Fruit fly (Drosophila melanogaster): ENCODE data around the gene CG9500.

The CG9500 gene

DNA sequence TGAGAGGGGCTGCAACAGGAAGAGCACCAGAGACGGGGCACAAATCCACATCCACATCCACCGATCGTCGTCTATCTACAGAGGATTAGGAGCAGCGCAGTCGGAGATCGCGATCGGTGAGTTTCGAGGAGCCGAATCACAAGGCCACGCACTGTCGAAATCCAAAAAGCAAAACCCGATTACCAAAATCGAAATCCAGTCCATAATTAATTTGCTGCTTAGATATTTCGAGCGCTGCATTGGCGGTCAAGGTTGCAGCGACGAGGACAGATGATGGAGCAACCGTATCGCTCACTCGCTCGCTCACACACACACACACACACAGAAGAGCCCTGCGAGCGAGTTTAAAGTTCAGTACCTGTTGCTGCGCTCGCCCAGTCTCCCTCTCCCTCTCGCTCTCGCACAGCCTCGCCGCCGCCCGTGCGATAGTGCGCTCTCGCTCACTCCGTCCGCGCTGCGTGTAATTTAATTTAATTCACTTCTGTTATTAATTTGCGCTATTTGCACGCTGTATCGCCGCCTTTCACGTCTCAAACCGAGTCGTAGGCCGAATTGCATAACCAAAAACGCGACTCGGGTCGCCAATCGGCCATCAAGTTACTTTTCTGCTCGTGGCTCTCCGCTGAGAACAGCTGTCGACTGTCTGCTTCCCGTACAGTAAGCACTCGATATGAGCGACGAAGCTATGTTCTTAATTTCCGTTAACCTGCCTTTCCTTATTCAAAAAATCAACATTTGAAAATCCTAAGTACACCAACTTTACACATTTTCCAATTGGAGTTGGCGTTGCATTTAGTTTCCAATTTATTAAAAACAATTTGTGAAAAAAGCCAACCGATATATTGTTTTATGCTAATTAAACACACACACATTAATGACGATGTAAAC is 18.9 kb downstream of the CG9500 start (continued):
- no peak for TF ChIP-seq CG4404 (GFP tag; IDR thresholded peaks at IDR 0.05)
- TF ChIP-seq tna (GFP tag; IDR thresholded peaks at IDR 0.05; ENCODE audit: partially characterized antibody): no peak
- TF ChIP-seq amos (GFP tag; IDR thresholded peaks at IDR 0.05; ENCODE audit: partially characterized antibody): 0 out of 2 replicates have a peak, but pooled peaks have one; percentile 13
- 0 out of 3 replicates have a peak, but pooled peaks have one; percentile 8 for TF ChIP-seq CG6791 (GFP tag; IDR thresholded peaks at IDR 0.05; ENCODE audit: partially characterized antibody)
- no peak for TF ChIP-seq Hr39 (optimal IDR thresholded peaks at IDR 0.05)
- peak; percentile 90 for TF ChIP-seq cg (GFP tag; optimal IDR thresholded peaks at IDR 0.05)
- TF ChIP-seq D (optimal IDR thresholded peaks at IDR 0.05): peak; percentile 36
- no peak for TF ChIP-seq D (GFP tag; optimal IDR thresholded peaks at IDR 0.05)
- no peak for TF ChIP-seq zf30C (GFP tag; optimal IDR thresholded peaks at IDR 0.05)
- 0 out of 2 replicates have a peak, but pooled peaks have one; percentile 41 for TF ChIP-seq dati (GFP tag; IDR thresholded peaks at IDR 0.05)
- no peak for TF ChIP-seq h (optimal IDR thresholded peaks at IDR 0.05)
- peak; percentile 15 for TF ChIP-seq CG3995 (GFP tag; optimal IDR thresholded peaks at IDR 0.05)
- peak; percentile 51 for TF ChIP-seq CG2678 (tag; optimal IDR thresholded peaks at IDR 0.05)
- TF ChIP-seq br (optimal IDR thresholded peaks at IDR 0.05): no peak
- TF ChIP-seq CG32767 (GFP tag; IDR thresholded peaks at IDR 0.05): peak; percentile 60; the same call in 1 of the 2 replicates
- TF ChIP-seq bbx (GFP tag; IDR thresholded peaks at IDR 0.05; ENCODE audit: partially characterized antibody): no peak
- TF ChIP-seq ase (GFP tag; IDR thresholded peaks at IDR 0.05): peak; percentile 55; the same call in 1 of the 3 replicates
- TF ChIP-seq slou (GFP tag; optimal IDR thresholded peaks at IDR 0.05): no peak
- no peak for TF ChIP-seq insv (GFP tag; optimal IDR thresholded peaks at IDR 0.05)
- peak; percentile 44 for TF ChIP-seq CG4424 (GFP tag; optimal IDR thresholded peaks at IDR 0.05)
- peak; percentile 98 for TF ChIP-seq kah (GFP tag; optimal IDR thresholded peaks at IDR 0.05)
- 0 out of 2 replicates have a peak, but pooled peaks have one; percentile 37 for TF ChIP-seq sens-2 (GFP tag; IDR thresholded peaks at IDR 0.05)
- no peak for TF ChIP-seq sima (GFP tag; optimal IDR thresholded peaks at IDR 0.05)
- no peak for TF ChIP-seq Hand (GFP tag; optimal IDR thresholded peaks at IDR 0.05)
- TF ChIP-seq row (GFP tag; IDR thresholded peaks at IDR 0.05): peak; percentile 73
- TF ChIP-seq tio (GFP tag; optimal IDR thresholded peaks at IDR 0.05): no peak
- peak; percentile 45 for TF ChIP-seq CG9437 (GFP tag; optimal IDR thresholded peaks at IDR 0.05)
- TF ChIP-seq pita (GFP tag; optimal IDR thresholded peaks at IDR 0.05): no peak
- TF ChIP-seq CG8765 (GFP tag; IDR thresholded peaks at IDR 0.05): no peak
- peak; percentile 14 for TF ChIP-seq Fer1 (GFP tag; optimal IDR thresholded peaks at IDR 0.05)
- TF ChIP-seq fd102C (GFP tag; optimal IDR thresholded peaks at IDR 0.05): no peak
- TF ChIP-seq CG17328 (GFP tag; IDR thresholded peaks at IDR 0.05): peak; percentile 17; the same call in 1 of the 2 replicates
- TF ChIP-seq klu (GFP tag; IDR thresholded peaks at IDR 0.05): no peak
- TF ChIP-seq lab (GFP tag; optimal IDR thresholded peaks at IDR 0.05): peak; percentile 49
- peak; percentile 41 for TF ChIP-seq CG12391 (tag; optimal IDR thresholded peaks at IDR 0.05)
- peak; percentile 16; the same call in 1 of the 2 replicates for TF ChIP-seq Adf1 (GFP tag; IDR thresholded peaks at IDR 0.05)
- TF ChIP-seq CG5245 (GFP tag; optimal IDR thresholded peaks at IDR 0.05): peak; percentile 14
- no peak for TF ChIP-seq CG7928 (GFP tag; optimal IDR thresholded peaks at IDR 0.05)
- TF ChIP-seq so (GFP tag; IDR thresholded peaks at IDR 0.05): no peak
- no peak for TF ChIP-seq Ets97D (GFP tag; optimal IDR thresholded peaks at IDR 0.05)
- TF ChIP-seq CG31365 (tag; optimal IDR thresholded peaks at IDR 0.05): no peak
- no peak for TF ChIP-seq CG13775 (GFP tag; optimal IDR thresholded peaks at IDR 0.05)
- peak; percentile 34 for TF ChIP-seq Antp (GFP tag; optimal IDR thresholded peaks at IDR 0.05)
- TF ChIP-seq kay (GFP tag; optimal IDR thresholded peaks at IDR 0.05): no peak
- no peak for TF ChIP-seq hb (GFP tag; IDR thresholded peaks at IDR 0.05; ENCODE audit: partially characterized antibody)
- peak; percentile 10 for TF ChIP-seq slp2 (GFP tag; optimal IDR thresholded peaks at IDR 0.05)
- TF ChIP-seq CG43689 (GFP tag; IDR thresholded peaks at IDR 0.05): no peak; the same call in 1 of the 2 replicates
- TF ChIP-seq Opbp (GFP tag; IDR thresholded peaks at IDR 0.05; ENCODE audit: partially characterized antibody): no peak
- TF ChIP-seq Lhr (GFP tag; optimal IDR thresholded peaks at IDR 0.05): no peak
- peak; percentile 32 for TF ChIP-seq CG17385 (GFP tag; optimal IDR thresholded peaks at IDR 0.05)

All from whole organism, embryonic.